Worm (Caenorhabditis elegans): ENCODE data around the gene nhr-32.

The nhr-32 gene

DNA sequence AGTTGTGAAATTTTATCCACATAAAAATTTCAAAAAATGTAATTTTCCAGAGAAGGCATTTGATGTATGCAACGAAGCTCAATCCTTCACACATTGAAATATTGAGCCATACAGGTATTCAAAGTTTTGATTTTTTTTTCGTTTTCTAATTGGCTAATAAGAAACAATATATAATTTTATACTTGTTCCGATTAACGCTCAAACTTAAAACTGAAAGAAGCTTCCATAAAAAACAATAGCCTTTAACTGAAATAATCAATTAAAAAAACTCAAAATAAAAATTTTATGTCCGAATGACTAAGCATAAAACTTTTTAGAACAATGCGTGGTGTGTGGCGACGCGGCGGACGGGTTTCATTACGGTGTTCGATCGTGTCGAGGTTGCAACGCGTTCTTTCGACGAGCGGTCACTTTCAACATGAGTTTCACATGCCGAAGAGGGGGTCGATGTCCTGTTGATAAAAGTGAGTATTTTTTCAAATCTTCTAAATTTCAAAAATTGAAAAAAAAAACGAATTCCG, at the start of gene nhr-32:
Gene nhr-32, plus strand, starts transcription at position 51 of the 521 bp plus-strand sequence.
- TF ChIP-seq cog-1 (tag; optimal IDR thresholded peaks at IDR 0.05) = no peak
- no peak for TF ChIP-seq klf-2 (GFP tag; conservative IDR thresholded peaks at IDR 0.05)
- no peak for TF ChIP-seq flt-1 (GFP tag; IDR thresholded peaks at IDR 0.05)
- no peak for TF ChIP-seq tab-1 (GFP tag; IDR thresholded peaks at IDR 0.05)
- TF ChIP-seq ztf-23 (GFP tag; IDR thresholded peaks at IDR 0.05) = no peak
- TF ChIP-seq med-1 (GFP tag; optimal IDR thresholded peaks at IDR 0.05; ENCODE audit: insufficient read depth) = no peak
- no peak for TF ChIP-seq T22C8.4 (GFP tag; IDR thresholded peaks at IDR 0.05)
- no peak for TF ChIP-seq ref-1 (GFP tag; conservative IDR thresholded peaks at IDR 0.05)
- TF ChIP-seq ztf-29 (GFP tag; IDR thresholded peaks at IDR 0.05) = no peak

DNA sequence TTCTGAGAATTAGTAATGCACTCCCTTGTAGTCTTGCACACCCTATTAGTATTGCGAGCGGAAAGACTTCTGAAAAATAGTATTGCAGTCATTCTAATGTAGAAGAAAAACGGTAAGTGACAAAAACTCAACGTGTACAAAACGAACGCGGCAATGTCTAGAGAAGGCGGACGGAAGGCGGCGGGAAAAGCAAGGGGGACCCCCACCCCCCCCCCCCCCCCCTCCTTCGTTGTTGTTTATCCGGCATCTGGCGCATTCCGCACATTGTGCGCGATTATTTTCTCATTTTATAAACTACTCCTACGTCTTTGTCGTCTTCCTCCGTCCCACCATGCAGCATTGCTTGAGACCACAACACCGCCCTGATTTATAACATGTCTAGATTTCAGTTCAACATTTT, 49.5 kb upstream of the nhr-32 start:
- TF ChIP-seq ztf-23 (GFP tag; IDR thresholded peaks at IDR 0.05) = no peak
- TF ChIP-seq cog-1 (tag; optimal IDR thresholded peaks at IDR 0.05) = no peak
- no peak for TF ChIP-seq klf-2 (GFP tag; conservative IDR thresholded peaks at IDR 0.05)

DNA sequence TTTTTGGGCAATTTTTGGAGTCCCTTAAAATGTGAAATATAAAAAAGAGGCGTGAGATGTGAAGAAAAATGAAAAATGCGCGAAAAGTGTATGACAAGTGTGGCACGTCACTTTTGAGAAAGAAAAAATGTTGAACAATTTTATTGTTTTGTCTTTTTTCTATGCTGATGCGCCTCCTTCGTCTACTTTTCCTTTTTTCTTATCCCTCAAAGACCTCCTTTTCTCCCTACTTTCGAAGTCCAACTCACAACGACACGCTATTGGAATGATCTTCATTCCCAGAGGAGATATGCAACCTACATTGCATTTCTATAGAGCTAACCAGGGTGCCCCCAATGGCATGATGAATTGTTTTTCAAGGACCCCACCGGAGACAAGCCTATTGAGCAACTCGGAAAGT, 45.8 kb upstream of the nhr-32 start:
- TF ChIP-seq klf-2 (GFP tag; conservative IDR thresholded peaks at IDR 0.05) (no peak), ztf-29 (GFP tag; IDR thresholded peaks at IDR 0.05) (no peak), ref-1 (GFP tag; conservative IDR thresholded peaks at IDR 0.05) (no peak), ztf-23 (GFP tag; IDR thresholded peaks at IDR 0.05) (no peak), tab-1 (GFP tag; IDR thresholded peaks at IDR 0.05) (no peak), T22C8.4 (GFP tag; IDR thresholded peaks at IDR 0.05) (no peak), cog-1 (tag; optimal IDR thresholded peaks at IDR 0.05) (no peak), med-1 (GFP tag; optimal IDR thresholded peaks at IDR 0.05; ENCODE audit: insufficient read depth) (no peak), flt-1 (GFP tag; IDR thresholded peaks at IDR 0.05) (no peak)

- TF ChIP-seq T22C8.4 (GFP tag; IDR thresholded peaks at IDR 0.05) (no peak), ztf-23 (GFP tag; IDR thresholded peaks at IDR 0.05) (no peak)
Observed at ce11 chrX:13206911-13207310, 44.9 kb upstream of the nhr-32 start.

DNA sequence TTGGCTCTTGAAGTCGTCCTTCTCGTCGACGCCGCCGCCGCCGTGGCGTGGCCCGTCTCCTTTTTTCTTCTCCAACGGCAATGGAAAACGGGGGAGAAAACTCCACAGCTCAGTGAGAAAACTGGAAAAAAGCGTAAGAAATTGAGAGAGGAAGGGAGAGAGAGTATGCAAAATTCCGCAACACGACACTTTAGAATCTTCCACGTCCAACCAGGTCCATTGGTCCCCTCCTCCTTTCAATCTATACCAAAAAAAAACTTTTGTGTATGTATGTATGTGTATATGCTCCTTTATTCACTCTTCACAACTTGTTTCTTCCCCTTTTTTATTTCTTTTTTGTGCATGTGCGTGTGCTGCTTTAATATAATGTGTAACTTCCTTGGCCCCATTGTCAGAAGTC, 42.7 kb upstream of the nhr-32 start:
- TF ChIP-seq cog-1 (tag; optimal IDR thresholded peaks at IDR 0.05) (no peak), tab-1 (GFP tag; IDR thresholded peaks at IDR 0.05) (no peak), ref-1 (GFP tag; conservative IDR thresholded peaks at IDR 0.05) (no peak), klf-2 (GFP tag; conservative IDR thresholded peaks at IDR 0.05) (no peak)

- TF ChIP-seq ref-1 (GFP tag; conservative IDR thresholded peaks at IDR 0.05) (no peak), T22C8.4 (GFP tag; IDR thresholded peaks at IDR 0.05) (no peak), flt-1 (GFP tag; IDR thresholded peaks at IDR 0.05) (no peak), cog-1 (tag; optimal IDR thresholded peaks at IDR 0.05) (no peak), tab-1 (GFP tag; IDR thresholded peaks at IDR 0.05) (no peak), ztf-29 (GFP tag; IDR thresholded peaks at IDR 0.05) (no peak), med-1 (GFP tag; optimal IDR thresholded peaks at IDR 0.05; ENCODE audit: insufficient read depth) (no peak), ztf-23 (GFP tag; IDR thresholded peaks at IDR 0.05) (no peak), klf-2 (GFP tag; conservative IDR thresholded peaks at IDR 0.05) (no peak)
Observed at ce11 chrX:13210478-13210877, 41.3 kb upstream of the nhr-32 start.

DNA sequence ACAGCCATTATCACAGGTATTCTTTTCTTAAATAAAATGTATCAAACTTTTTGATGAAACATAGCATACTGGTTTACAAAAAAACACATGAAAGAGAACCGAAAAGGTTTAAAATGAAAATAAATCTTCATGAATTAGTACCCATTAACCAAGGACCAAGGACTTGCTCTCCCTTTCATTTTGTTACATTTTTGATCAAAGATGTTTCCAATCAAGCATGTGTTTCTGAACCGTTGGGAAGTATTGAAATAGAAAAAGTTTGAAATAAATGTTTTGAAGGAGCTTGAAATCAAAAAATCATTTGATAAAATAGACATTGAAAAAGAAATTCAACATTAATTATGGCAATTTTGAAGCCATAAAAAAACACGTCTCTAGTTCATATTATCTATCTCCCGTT, 39.2 kb upstream of the nhr-32 start:
- TF ChIP-seq med-1 (GFP tag; optimal IDR thresholded peaks at IDR 0.05; ENCODE audit: insufficient read depth) (no peak), tab-1 (GFP tag; IDR thresholded peaks at IDR 0.05) (no peak), ztf-29 (GFP tag; IDR thresholded peaks at IDR 0.05) (no peak), klf-2 (GFP tag; conservative IDR thresholded peaks at IDR 0.05) (no peak), cog-1 (tag; optimal IDR thresholded peaks at IDR 0.05) (no peak), T22C8.4 (GFP tag; IDR thresholded peaks at IDR 0.05) (no peak), flt-1 (GFP tag; IDR thresholded peaks at IDR 0.05) (no peak), ztf-23 (GFP tag; IDR thresholded peaks at IDR 0.05) (no peak), ref-1 (GFP tag; conservative IDR thresholded peaks at IDR 0.05) (no peak)

DNA sequence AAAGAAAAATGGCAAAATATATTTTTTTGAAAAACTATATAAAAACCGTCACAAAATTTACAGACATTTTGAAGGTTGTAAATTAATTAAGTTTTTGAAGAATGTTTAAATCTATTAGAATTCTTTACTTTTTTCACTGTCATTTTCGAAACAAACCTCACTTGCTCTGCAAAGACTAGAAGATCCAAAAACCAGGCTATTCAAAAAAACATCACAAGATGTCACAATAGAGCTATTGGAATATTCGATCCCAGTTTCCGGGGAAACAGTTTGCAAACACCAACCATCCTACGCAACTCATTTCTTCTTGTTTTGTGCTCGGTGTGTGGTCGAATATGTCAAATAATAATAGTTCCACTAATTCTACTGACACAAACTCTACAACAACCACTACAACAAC, 35.0 kb upstream of the nhr-32 start, which contains the start of gene R12H7.4:
Gene R12H7.4, plus strand, starts transcription at position 301 of the 400 bp plus-strand sequence.
- TF ChIP-seq T22C8.4 (GFP tag; IDR thresholded peaks at IDR 0.05) = no peak

- TF ChIP-seq flt-1 (GFP tag; IDR thresholded peaks at IDR 0.05) (no peak), med-1 (GFP tag; optimal IDR thresholded peaks at IDR 0.05; ENCODE audit: insufficient read depth) (no peak), tab-1 (GFP tag; IDR thresholded peaks at IDR 0.05) (no peak), ztf-29 (GFP tag; IDR thresholded peaks at IDR 0.05) (no peak), ref-1 (GFP tag; conservative IDR thresholded peaks at IDR 0.05) (no peak), ztf-23 (GFP tag; IDR thresholded peaks at IDR 0.05) (no peak), cog-1 (tag; optimal IDR thresholded peaks at IDR 0.05) (no peak), klf-2 (GFP tag; conservative IDR thresholded peaks at IDR 0.05) (no peak), T22C8.4 (GFP tag; IDR thresholded peaks at IDR 0.05) (no peak)
Observed at ce11 chrX:13217940-13218339, 33.8 kb upstream of the nhr-32 start.

DNA sequence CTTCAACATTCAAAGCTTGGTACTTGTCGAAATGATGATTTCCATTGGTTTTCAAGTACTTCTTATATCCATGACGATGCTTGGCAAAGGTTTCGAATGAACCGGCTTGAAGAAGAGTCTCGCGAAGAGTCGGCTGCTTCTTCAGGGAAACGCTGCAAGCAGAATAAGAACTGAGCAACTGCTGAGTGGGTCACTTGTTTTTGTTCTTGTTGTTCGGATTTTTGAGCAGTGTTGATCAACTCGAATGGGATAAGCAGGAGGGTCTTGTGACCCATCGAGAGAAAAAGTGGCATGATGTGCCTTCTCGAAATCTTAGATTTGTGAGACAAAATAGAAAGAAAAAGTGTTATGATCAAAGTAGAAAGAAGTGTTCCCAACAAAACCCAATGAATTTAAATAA, 31.2 kb upstream of the nhr-32 start:
- TF ChIP-seq klf-2 (GFP tag; conservative IDR thresholded peaks at IDR 0.05) (no peak), tab-1 (GFP tag; IDR thresholded peaks at IDR 0.05) (no peak)

DNA sequence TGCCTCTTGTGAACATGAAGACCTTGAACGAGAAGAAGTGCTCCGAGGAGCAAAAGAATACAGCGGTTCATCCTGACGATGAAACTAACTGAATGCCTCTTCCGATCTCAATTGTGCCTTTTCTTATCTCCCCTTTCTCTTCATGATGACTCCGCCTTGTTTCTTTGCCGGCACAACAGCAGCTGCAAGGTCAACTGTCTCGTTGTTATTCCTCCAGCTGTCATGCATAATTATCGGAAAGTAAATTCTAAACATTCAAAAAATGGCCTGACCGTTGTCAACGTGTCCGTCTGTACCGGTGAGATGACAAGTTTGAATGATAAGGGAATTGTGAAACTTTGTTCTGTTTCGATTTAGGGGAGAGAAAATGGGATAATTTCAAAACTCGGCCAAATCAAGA, 30.4 kb upstream of the nhr-32 start, which contains the start of gene asp-4:
Gene asp-4, minus strand, starts transcription at position 106 of the 400 bp plus-strand sequence.
- TF ChIP-seq med-1 (GFP tag; optimal IDR thresholded peaks at IDR 0.05; ENCODE audit: insufficient read depth) (no peak), T22C8.4 (GFP tag; IDR thresholded peaks at IDR 0.05) (no peak), ref-1 (GFP tag; conservative IDR thresholded peaks at IDR 0.05) (no peak), klf-2 (GFP tag; conservative IDR thresholded peaks at IDR 0.05) (no peak), ztf-29 (GFP tag; IDR thresholded peaks at IDR 0.05) (no peak), cog-1 (tag; optimal IDR thresholded peaks at IDR 0.05) (no peak), tab-1 (GFP tag; IDR thresholded peaks at IDR 0.05) (no peak), flt-1 (GFP tag; IDR thresholded peaks at IDR 0.05) (no peak), ztf-23 (GFP tag; IDR thresholded peaks at IDR 0.05) (no peak)

Measured in whole organism, midembryonic.